Fruit fly (Drosophila melanogaster): Measurements from ENCODE around the gene CG4928.

dm6 chrX:16940426-16941058 is 27.6 kb downstream of the CG4928 start, which contains the start of gene wus:
- TF ChIP-seq tj (GFP tag; optimal IDR thresholded peaks at IDR 0.05) (no peak), cnc (optimal IDR thresholded peaks at IDR 0.05) (no peak), CG1620 (GFP tag; optimal IDR thresholded peaks at IDR 0.05) (no peak), Mnt (GFP tag; optimal IDR thresholded peaks at IDR 0.05) (no peak)

Data from whole organism, adult.